Worm (Caenorhabditis elegans): ENCODE measurements around the gene R11.4.

- TF ChIP-seq hnd-1 (tag; optimal IDR thresholded peaks at IDR 0.05) (no peak), ets-7 (tag; optimal IDR thresholded peaks at IDR 0.05) (no peak), aly-1 (tag; optimal IDR thresholded peaks at IDR 0.05) (no peak), F13C5.2 (tag; optimal IDR thresholded peaks at IDR 0.05) (no peak)
These were observed 21.1 kb downstream of the R11.4 start, which contains the start of gene slc-25A21 for ce11 chrX:16189227-16189906.
